Worm (Caenorhabditis elegans): ENCODE measurements around the gene gldi-6.

ce11 chrII:3473744-3474143, 27.0 kb downstream of the gldi-6 start, which contains the start of gene sdz-32:
- no peak for TF ChIP-seq ama-1 (optimal IDR thresholded peaks at IDR 0.05)
- no peak for TF ChIP-seq sea-1 (GFP tag; conservative IDR thresholded peaks at IDR 0.05)
- no peak for TF ChIP-seq B0310.2 (tag; optimal IDR thresholded peaks at IDR 0.05)
- no peak for TF ChIP-seq scrt-1 (GFP tag; IDR thresholded peaks at IDR 0.05)
- no peak for TF ChIP-seq hmg-4 (GFP tag; optimal IDR thresholded peaks at IDR 0.05)
- TF ChIP-seq tbx-11 (GFP tag; IDR thresholded peaks at IDR 0.05), result no peak
- TF ChIP-seq flt-1 (GFP tag; IDR thresholded peaks at IDR 0.05), result no peak
- no peak for TF ChIP-seq tra-4 (tag; optimal IDR thresholded peaks at IDR 0.05)
- no peak for TF ChIP-seq hmbx-1 (tag; optimal IDR thresholded peaks at IDR 0.05)
- TF ChIP-seq pes-1 (GFP tag; IDR thresholded peaks at IDR 0.05), result no peak
- TF ChIP-seq ceh-36 (tag; optimal IDR thresholded peaks at IDR 0.05), result no peak
